Worm (Caenorhabditis elegans) whole organism, L3 larva: ENCODE measurements around the gene ZK637.4.

Source experiments
- R02D3.7 ChIP-seq: fragments of 150-350 bp; optimal IDR thresholded peaks from 2 replicates; lab custom pipeline; 2014; ENCODE audit warnings: missing biosample characterization, missing genetic modification characterization
- aly-2 ChIP-seq: fragments of 150-350 bp; optimal IDR thresholded peaks from 2 replicates; lab custom pipeline; 2014; ENCODE audit warnings: missing biosample characterization, missing genetic modification characterization
- ama-1 ChIP-seq: fragments of 150-350 bp; optimal IDR thresholded peaks from 2 replicates; lab custom pipeline; 2018
- ceh-28 ChIP-seq: fragments of 150-350 bp; optimal IDR thresholded peaks from 2 replicates; lab custom pipeline; 2014; ENCODE audit warnings: missing biosample characterization, missing genetic modification reagents, missing genetic modification characterization
- egl-27 ChIP-seq: sonication (generic microtip); optimal IDR thresholded peaks from 4 replicates; lab custom pipeline; 2017; ENCODE audit warnings: missing biosample characterization, missing genetic modification reagents, missing genetic modification characterization
- elt-2 ChIP-seq: sonication (generic microtip); optimal IDR thresholded peaks from 2 replicates; lab custom pipeline; 2016; ENCODE audit warnings: missing genetic modification reagents, mild to moderate bottlenecking, missing genetic modification characterization, missing compliant biosample characterization
- fkh-10 ChIP-seq: sonication (generic microtip); optimal IDR thresholded peaks from 2 replicates; lab custom pipeline; 2017; ENCODE audit warnings: missing biosample characterization, missing genetic modification reagents, missing genetic modification characterization
- fkh-2 ChIP-seq: fragments of 150-350 bp; optimal IDR thresholded peaks from 2 replicates; lab custom pipeline; 2014; ENCODE audit warnings: missing biosample characterization, missing genetic modification reagents, missing genetic modification characterization
- fos-1 ChIP-seq: fragments of 150-350 bp; optimal IDR thresholded peaks from 2 replicates; lab custom pipeline; 2014; ENCODE audit warnings: missing biosample characterization, missing genetic modification characterization
- hmg-11 ChIP-seq: sonication (generic microtip); optimal IDR thresholded peaks from 2 replicates; lab custom pipeline; 2016; ENCODE audit warnings: missing genetic modification characterization, missing compliant biosample characterization
- lin-15B ChIP-seq: fragments of 150-350 bp; optimal IDR thresholded peaks from 2 replicates; lab custom pipeline; 2014; ENCODE audit warnings: missing biosample characterization, missing genetic modification characterization
- lin-39 ChIP-seq: fragments of 150-350 bp; optimal IDR thresholded peaks from 2 replicates; lab custom pipeline; 2018; ENCODE audit warnings: missing biosample characterization, missing genetic modification reagents, missing genetic modification characterization
- lsy-12 ChIP-seq: sonication (generic microtip); optimal IDR thresholded peaks from 2 replicates; lab custom pipeline; 2016; ENCODE audit warnings: mild to moderate bottlenecking, missing genetic modification characterization, missing compliant biosample characterization
- mdl-1 ChIP-seq: fragments of 150-350 bp; optimal IDR thresholded peaks from 2 replicates; lab custom pipeline; 2014; ENCODE audit warnings: missing biosample characterization, missing genetic modification characterization
- mml-1 ChIP-seq: fragments of 150-350 bp; sonication (generic microtip); optimal IDR thresholded peaks from 3 replicates; lab custom pipeline; 2014; ENCODE audit warnings: missing biosample characterization, missing genetic modification characterization
- nfya-1 ChIP-seq: sonication (generic microtip); optimal IDR thresholded peaks from 2 replicates; lab custom pipeline; 2017; ENCODE audit warnings: missing genetic modification characterization, mild to moderate bottlenecking, missing compliant biosample characterization, antibody characterized with exemption, moderate library complexity; ENCODE audit not compliant: insufficient read depth
- nhr-12 ChIP-seq: fragments of 150-350 bp; optimal IDR thresholded peaks from 2 replicates; lab custom pipeline; 2014; ENCODE audit warnings: missing biosample characterization, missing genetic modification characterization
- nhr-25 ChIP-seq: sonication (generic microtip); optimal IDR thresholded peaks from 2 replicates; lab custom pipeline; 2017; ENCODE audit warnings: missing biosample characterization, missing genetic modification characterization
- nhr-43 ChIP-seq: sonication (generic microtip); optimal IDR thresholded peaks from 2 replicates; lab custom pipeline; 2016; ENCODE audit warnings: mild to moderate bottlenecking, missing genetic modification characterization, missing compliant biosample characterization; ENCODE audit not compliant: poor library complexity, severe bottlenecking
- nhr-76 ChIP-seq: fragments of 150-350 bp; sonication (generic microtip); optimal IDR thresholded peaks from 5 replicates; lab custom pipeline; 2014; ENCODE audit warnings: missing biosample characterization, missing genetic modification characterization
- nhr-77 ChIP-seq: fragments of 150-350 bp; optimal IDR thresholded peaks from 2 replicates; lab custom pipeline; 2014; ENCODE audit warnings: missing biosample characterization, missing genetic modification characterization
- pha-4 ChIP-seq: fragments of 150-350 bp; optimal IDR thresholded peaks from 2 replicates; lab custom pipeline; 2014; ENCODE audit warnings: missing biosample characterization, missing genetic modification reagents, missing genetic modification characterization
- pqm-1 ChIP-seq: fragments of 150-350 bp; optimal IDR thresholded peaks from 2 replicates; lab custom pipeline; 2017; ENCODE audit warnings: missing biosample characterization, missing genetic modification characterization, inconsistent platforms
- sea-2 ChIP-seq: fragments of 150-350 bp; sonication (generic microtip); optimal IDR thresholded peaks from 4 replicates; lab custom pipeline; 2014; ENCODE audit warnings: missing biosample characterization, missing genetic modification reagents, missing genetic modification characterization
- skn-1 ChIP-seq: fragments of 150-350 bp; optimal IDR thresholded peaks from 2 replicates; lab custom pipeline; 2014; ENCODE audit warnings: missing biosample characterization, missing genetic modification characterization
- unc-39 ChIP-seq: sonication (generic microtip); optimal IDR thresholded peaks from 4 replicates; lab custom pipeline; 2017; ENCODE audit warnings: missing biosample characterization, missing genetic modification characterization
- zag-1 ChIP-seq: fragments of 150-350 bp; optimal IDR thresholded peaks from 2 replicates; lab custom pipeline; 2014; ENCODE audit warnings: missing biosample characterization, missing genetic modification characterization
- ztf-11 ChIP-seq: fragments of 150-350 bp; optimal IDR thresholded peaks from 2 replicates; lab custom pipeline; 2014; ENCODE audit warnings: missing biosample characterization, missing genetic modification characterization
- ztf-4 ChIP-seq: fragments of 150-350 bp; optimal IDR thresholded peaks from 2 replicates; lab custom pipeline; 2014; ENCODE audit warnings: missing biosample characterization, missing genetic modification characterization

Gene ZK637.4

DNA sequence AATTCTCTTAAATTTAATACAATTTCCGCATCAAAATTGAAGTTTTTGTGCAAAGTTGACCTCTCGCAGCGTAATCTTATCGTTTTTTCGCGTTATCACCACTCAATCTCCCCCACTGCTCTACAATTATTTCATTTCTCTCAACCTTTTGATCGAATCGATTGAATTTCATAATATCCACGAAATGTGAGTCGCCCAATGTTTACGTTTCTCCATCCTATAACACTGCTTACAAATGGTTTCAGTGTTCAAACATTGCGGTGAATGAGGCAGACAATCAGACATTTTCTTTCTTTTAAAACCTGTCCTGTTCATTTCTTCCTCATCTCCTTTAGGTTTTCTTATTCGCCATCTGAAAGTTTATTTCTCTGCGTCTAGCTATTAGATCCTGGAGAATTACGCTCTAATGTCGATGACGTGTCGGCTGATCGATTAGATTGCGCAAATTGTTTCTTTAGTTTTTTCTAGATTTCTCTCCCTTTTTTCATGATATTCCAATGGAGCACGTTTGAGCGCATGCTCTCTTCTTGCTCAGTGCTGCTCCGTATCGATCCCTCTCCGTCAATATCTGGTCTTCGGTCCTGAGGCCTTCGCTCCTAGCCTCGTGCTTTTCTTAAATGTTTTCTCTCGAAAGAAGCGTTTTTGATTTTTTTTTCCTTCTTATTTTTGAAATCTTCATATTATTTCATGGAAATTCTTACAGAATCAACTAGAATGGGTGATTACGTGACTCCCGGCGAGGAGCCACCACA lies 11.5 kb downstream of the ZK637.4 start, which contains the start of gene unc-32:
Gene unc-32 (plus strand): TSS at position 702 of the 752 bp plus-strand sequence.
- TF ChIP-seq lin-39: peak; percentile 80
- TF ChIP-seq hmg-11: peak; percentile 50
- peak; percentile 19 for TF ChIP-seq nhr-25 (tag; lab: Kevin White, UChicago)
- no peak for TF ChIP-seq nhr-76 (tag; lab: Kevin White, UChicago)
- TF ChIP-seq fkh-2 (tag; lab: Kevin White, UChicago): no peak
- TF ChIP-seq sea-2 (GFP tag; lab: Kevin White, UChicago): peak; percentile 44
- peak; percentile 49 for TF ChIP-seq ceh-28 (tag; lab: Kevin White, UChicago)
- peak; percentile 54 for TF ChIP-seq fkh-10 (GFP tag; lab: Kevin White, UChicago)
- peak; percentile 11 for TF ChIP-seq mdl-1 (tag; lab: Kevin White, UChicago)
- peak; percentile 79 for TF ChIP-seq nfya-1 (tag; lab: Kevin White, UChicago)
- TF ChIP-seq nhr-77 (tag; lab: Kevin White, UChicago): no peak
- peak; percentile 85 for TF ChIP-seq pha-4 (tag; lab: Kevin White, UChicago)
- TF ChIP-seq elt-2 (tag; lab: Kevin White, UChicago): peak; percentile 33
- TF ChIP-seq lin-15B (tag; lab: Kevin White, UChicago): peak; percentile 79

DNA sequence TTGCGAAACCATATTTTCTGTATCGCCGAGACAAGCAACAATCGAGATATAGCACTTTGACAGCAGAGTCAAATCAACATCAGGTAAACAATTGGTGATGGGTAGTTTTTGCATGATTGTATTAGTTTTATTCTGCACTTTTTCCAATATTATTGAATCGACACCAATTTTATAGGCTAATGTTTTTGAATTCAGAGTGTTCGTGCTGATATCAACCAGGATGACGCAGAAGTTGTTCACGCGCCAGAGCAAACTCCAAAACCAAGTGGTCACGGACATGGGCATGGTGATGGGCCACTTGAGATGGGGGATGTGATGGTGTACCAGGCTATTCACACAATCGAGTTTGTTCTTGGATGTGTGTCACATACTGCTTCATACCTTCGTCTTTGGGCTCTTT lies 16.6 kb downstream of the ZK637.4 start:
- TF ChIP-seq ztf-4 (tag; lab: Kevin White, UChicago) (no peak), egl-27 (tag; lab: Kevin White, UChicago) (no peak), skn-1 (tag; lab: Kevin White, UChicago) (no peak), hmg-11 (no peak), fkh-2 (tag; lab: Kevin White, UChicago) (no peak), aly-2 (tag; lab: Kevin White, UChicago) (no peak), pha-4 (tag; lab: Kevin White, UChicago) (no peak), mml-1 (tag; lab: Kevin White, UChicago) (no peak), unc-39 (tag; lab: Kevin White, UChicago) (no peak), nhr-43 (no peak), fkh-10 (GFP tag; lab: Kevin White, UChicago) (no peak), nhr-25 (tag; lab: Kevin White, UChicago) (no peak), fos-1 (tag; lab: Kevin White, UChicago) (no peak), ztf-11 (tag; lab: Kevin White, UChicago) (no peak)

- TF ChIP-seq lsy-12 (tag; lab: Kevin White, UChicago) (no peak), ama-1 (lab: Kevin White, UChicago) (peak; percentile 7), nhr-12 (tag; lab: Kevin White, UChicago) (no peak), R02D3.7 (tag; lab: Kevin White, UChicago) (no peak)
These were observed 18.1 kb downstream of the ZK637.4 start, which contains the start of gene tpk-1 for ce11 chrIII:8911598-8912194. TSS of gene tpk-1 (plus strand) at chrIII:8912144.

DNA sequence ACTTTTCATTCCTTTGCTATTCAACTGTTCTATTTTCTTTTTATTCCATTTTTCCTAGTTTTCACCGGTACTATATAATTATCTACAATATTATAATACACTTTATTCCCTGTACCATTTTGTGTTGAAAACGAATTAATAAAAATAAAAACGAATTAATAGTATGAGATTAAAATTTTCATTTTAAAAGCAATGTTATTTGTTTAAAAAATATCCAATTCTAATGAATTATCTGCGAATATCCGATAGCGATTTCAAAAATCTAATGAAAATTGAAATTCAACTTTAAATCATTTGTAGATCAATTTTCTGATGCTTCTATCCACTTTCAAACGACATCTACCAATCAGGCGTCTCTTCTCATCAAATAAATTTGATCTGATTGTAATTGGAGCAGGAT lies 19.9 kb downstream of the ZK637.4 start, which contains the start of gene trxr-2:
Gene trxr-2 (plus strand): TSS at position 301 of the 400 bp plus-strand sequence.
- no peak for TF ChIP-seq zag-1
- no peak for TF ChIP-seq mdl-1 (tag; lab: Kevin White, UChicago)
- TF ChIP-seq pqm-1 (tag; lab: Kevin White, UChicago): no peak
- TF ChIP-seq pha-4 (tag; lab: Kevin White, UChicago): no peak

DNA sequence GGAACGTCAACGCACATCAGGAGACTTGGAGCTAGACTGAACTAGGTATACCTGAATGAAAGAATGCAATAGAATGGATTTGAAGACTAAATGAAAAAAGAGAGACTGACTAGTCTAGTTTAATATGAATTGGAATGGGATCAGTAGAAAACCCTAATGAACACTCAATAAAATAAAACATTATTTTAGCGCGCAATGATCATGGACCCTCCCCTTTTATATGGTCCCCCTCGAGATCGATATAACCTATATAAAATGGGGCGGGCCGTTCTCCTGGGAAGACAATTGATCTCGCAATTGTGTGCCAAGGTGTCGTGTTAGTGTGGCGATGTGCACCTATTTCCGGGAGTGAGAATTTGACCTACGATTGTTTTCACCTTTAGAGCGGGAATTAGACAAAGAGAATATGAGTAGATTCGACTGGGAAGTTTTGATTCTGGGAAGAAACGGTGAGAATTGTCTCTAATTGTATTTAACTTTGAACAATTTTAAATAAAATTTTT lies 24.4 kb downstream of the ZK637.4 start, which contains the start of gene cdc-25.3:
Gene cdc-25.3 (minus strand): TSS at position 51 of the 503 bp plus-strand sequence.
- TF ChIP-seq mml-1 (tag; lab: Kevin White, UChicago) (no peak), nhr-25 (tag; lab: Kevin White, UChicago) (no peak), zag-1 (no peak), ceh-28 (tag; lab: Kevin White, UChicago) (no peak)
- TF ChIP-seq, all 47 proteins: peak for 0
